Fruit fly (Drosophila melanogaster): ENCODE measurements around the gene CG5681.

CG5681 gene

dm6 chr2L:17963071-17963567, 23.1 kb upstream of the CG5681 start, which contains the start of gene CG5674 (continued):
- TF ChIP-seq CG1621 (tag; optimal IDR thresholded peaks at IDR 0.05) = no peak
- no peak for TF ChIP-seq topi (GFP tag; optimal IDR thresholded peaks at IDR 0.05)
- TF ChIP-seq CG31627 (GFP tag; optimal IDR thresholded peaks at IDR 0.05) = peak; percentile 48
- no peak for TF ChIP-seq CG15336 (GFP tag; IDR thresholded peaks at IDR 0.05)
- TF ChIP-seq fd85E (GFP tag; optimal IDR thresholded peaks at IDR 0.05) = no peak
- peak; percentile 57; the same call in 2 of the 3 replicates for TF ChIP-seq CG6163 (GFP tag; IDR thresholded peaks at IDR 0.05)
- TF ChIP-seq CG10631 (GFP tag; optimal IDR thresholded peaks at IDR 0.05) = peak; percentile 45
- TF ChIP-seq ss (GFP tag; optimal IDR thresholded peaks at IDR 0.05) = no peak
- TF ChIP-seq dsx (GFP tag; optimal IDR thresholded peaks at IDR 0.05; ENCODE audit: poor library complexity, severe bottlenecking) = no peak
- no peak for TF ChIP-seq Met (GFP tag; optimal IDR thresholded peaks at IDR 0.05)
- TF ChIP-seq achi (GFP tag; optimal IDR thresholded peaks at IDR 0.05) = no peak
- peak; percentile 55 for TF ChIP-seq svp (GFP tag)
- TF ChIP-seq Hr38 (GFP tag; optimal IDR thresholded peaks at IDR 0.05) = no peak
- TF ChIP-seq CG4318 (GFP tag; optimal IDR thresholded peaks at IDR 0.05) = peak; percentile 11
- TF ChIP-seq CG32006 (GFP tag; optimal IDR thresholded peaks at IDR 0.05) = no peak
- TF ChIP-seq CG11762 (GFP tag; optimal IDR thresholded peaks at IDR 0.05; ENCODE audit: insufficient read depth) = no peak
- TF ChIP-seq CG6792 (GFP tag; optimal IDR thresholded peaks at IDR 0.05) = no peak
- TF ChIP-seq fkh (GFP tag; optimal IDR thresholded peaks at IDR 0.05) = no peak
- TF ChIP-seq esn (GFP tag; optimal IDR thresholded peaks at IDR 0.05) = no peak
- TF ChIP-seq Ets21C (GFP tag; optimal IDR thresholded peaks at IDR 0.05) = peak; percentile 16
- no peak for TF ChIP-seq acj6 (GFP tag; optimal IDR thresholded peaks at IDR 0.05)
- peak; percentile 57; the same call in 1 of the 3 replicates for TF ChIP-seq eg (GFP tag; IDR thresholded peaks at IDR 0.05)
- no peak for TF ChIP-seq fd59A (GFP tag; optimal IDR thresholded peaks at IDR 0.05)
- no peak for TF ChIP-seq CG16779 (tag; optimal IDR thresholded peaks at IDR 0.05)
- TF ChIP-seq Blimp-1 (GFP tag; optimal IDR thresholded peaks at IDR 0.05) = no peak
- TF ChIP-seq Hr4 (GFP tag; optimal IDR thresholded peaks at IDR 0.05) = peak; percentile 39

- TF ChIP-seq net (GFP tag; optimal IDR thresholded peaks at IDR 0.05) (no peak), Eip78C (GFP tag) (no peak), CG9139 (GFP tag; optimal IDR thresholded peaks at IDR 0.05) (no peak), Sox15 (GFP tag; optimal IDR thresholded peaks at IDR 0.05) (no peak), Ets96B (tag; optimal IDR thresholded peaks at IDR 0.05) (no peak), CG31627 (GFP tag; optimal IDR thresholded peaks at IDR 0.05) (no peak), Lpt (GFP tag; optimal IDR thresholded peaks at IDR 0.05) (no peak), Hr38 (GFP tag; optimal IDR thresholded peaks at IDR 0.05) (no peak), CG1621 (tag; optimal IDR thresholded peaks at IDR 0.05) (no peak), cyc (GFP tag; optimal IDR thresholded peaks at IDR 0.05) (no peak)
Observed at dm6 chr2L:17963710-17964109, 22.5 kb upstream of the CG5681 start.

- TF ChIP-seq svp (GFP tag) (no peak), cyc (GFP tag; optimal IDR thresholded peaks at IDR 0.05) (no peak)
Observed at dm6 chr2L:17972999-17973398, 13.2 kb upstream of the CG5681 start.

- TF ChIP-seq CG11294 (GFP tag; IDR thresholded peaks at IDR 0.05) (no peak), Blimp-1 (GFP tag; optimal IDR thresholded peaks at IDR 0.05) (no peak), pdm3 (GFP tag; optimal IDR thresholded peaks at IDR 0.05) (no peak), Sox14 (GFP tag; optimal IDR thresholded peaks at IDR 0.05) (no peak), net (GFP tag; optimal IDR thresholded peaks at IDR 0.05) (no peak), Hr4 (GFP tag; optimal IDR thresholded peaks at IDR 0.05) (no peak), Smox (GFP tag; optimal IDR thresholded peaks at IDR 0.05) (no peak), CG11902 (GFP tag; optimal IDR thresholded peaks at IDR 0.05) (no peak), Gug (GFP tag; IDR thresholded peaks at IDR 0.05) (no peak), fkh (GFP tag; optimal IDR thresholded peaks at IDR 0.05) (no peak), Sox102F (GFP tag; optimal IDR thresholded peaks at IDR 0.05) (no peak), Hr38 (GFP tag; optimal IDR thresholded peaks at IDR 0.05) (no peak)
Observed at dm6 chr2L:17982372-17982771, 3.8 kb upstream of the CG5681 start, which contains the start of gene btv. Gene btv (minus strand): TSS chr2L:17982472.

Measured in whole organism, prepupa.